Fruit fly (Drosophila melanogaster): ENCODE data around the gene Osi11.

The Osi11 gene

dm6 chr3R:6241289-6241688 lies 27.3 kb downstream of the Osi11 start (continued):
- no peak for TF ChIP-seq toy (GFP tag; IDR thresholded peaks at IDR 0.05)
- TF ChIP-seq Chrac-16 (GFP tag; optimal IDR thresholded peaks at IDR 0.05), result no peak
- TF ChIP-seq Sin3A (optimal IDR thresholded peaks at IDR 0.05), result no peak
- no peak for TF ChIP-seq CG18011 (GFP tag; optimal IDR thresholded peaks at IDR 0.05)
- TF ChIP-seq mam (GFP tag; optimal IDR thresholded peaks at IDR 0.05), result no peak
- TF ChIP-seq Lhr (GFP tag; optimal IDR thresholded peaks at IDR 0.05), result no peak
- TF ChIP-seq CG32532 (GFP tag; IDR thresholded peaks at IDR 0.05), result no peak
- TF ChIP-seq CG5180 (GFP tag; optimal IDR thresholded peaks at IDR 0.05), result no peak
- TF ChIP-seq CG6791 (GFP tag; IDR thresholded peaks at IDR 0.05; ENCODE audit: partially characterized antibody), result no peak
- no peak for TF ChIP-seq CG7928 (GFP tag; optimal IDR thresholded peaks at IDR 0.05)
- no peak for TF ChIP-seq Nf-YA (GFP tag; IDR thresholded peaks at IDR 0.05)
- peak; percentile 49 for TF ChIP-seq fd96Cb (tag; optimal IDR thresholded peaks at IDR 0.05)
- TF ChIP-seq unpg (GFP tag; optimal IDR thresholded peaks at IDR 0.05), result peak; percentile 24
- peak; percentile 56 for TF ChIP-seq CG15601 (tag; optimal IDR thresholded peaks at IDR 0.05)
- TF ChIP-seq CG1832 (GFP tag; optimal IDR thresholded peaks at IDR 0.05), result no peak
- TF ChIP-seq PHDP (tag; optimal IDR thresholded peaks at IDR 0.05), result peak; percentile 31
- no peak for TF ChIP-seq kah (GFP tag; optimal IDR thresholded peaks at IDR 0.05)
- TF ChIP-seq sisA (GFP tag; IDR thresholded peaks at IDR 0.05), result no peak
- peak in 1 of 3 experiments; percentile 42 for TF ChIP-seq lola (GFP tag; optimal IDR thresholded peaks at IDR 0.05)
- TF ChIP-seq exex (tag; optimal IDR thresholded peaks at IDR 0.05), result no peak
- TF ChIP-seq dpn (GFP tag; optimal IDR thresholded peaks at IDR 0.05), result no peak
- no peak for TF ChIP-seq Hand (GFP tag; optimal IDR thresholded peaks at IDR 0.05)
- TF ChIP-seq CG14014 (GFP tag; IDR thresholded peaks at IDR 0.05), result no peak
- no peak for TF ChIP-seq ci (GFP tag; IDR thresholded peaks at IDR 0.05)
- TF ChIP-seq Elba2 (GFP tag; optimal IDR thresholded peaks at IDR 0.05), result no peak
- no peak for TF ChIP-seq ash1 (GFP tag; optimal IDR thresholded peaks at IDR 0.05)
- TF ChIP-seq h (optimal IDR thresholded peaks at IDR 0.05), result no peak
- no peak for TF ChIP-seq CG6272 (GFP tag; IDR thresholded peaks at IDR 0.05)
- no peak for TF ChIP-seq CG1233 (GFP tag; optimal IDR thresholded peaks at IDR 0.05)
- TF ChIP-seq Fer3 (tag; optimal IDR thresholded peaks at IDR 0.05), result no peak
- TF ChIP-seq tll (GFP tag; optimal IDR thresholded peaks at IDR 0.05), result no peak
- TF ChIP-seq seq (GFP tag; IDR thresholded peaks at IDR 0.05), result no peak
- TF ChIP-seq CG34422 (GFP tag; IDR thresholded peaks at IDR 0.05), result no peak
- TF ChIP-seq CG14050 (GFP tag; IDR thresholded peaks at IDR 0.05), result no peak
- no peak for TF ChIP-seq chm (GFP tag; IDR thresholded peaks at IDR 0.05)
- TF ChIP-seq CG8924 (tag; optimal IDR thresholded peaks at IDR 0.05), result peak; percentile 56
- no peak for TF ChIP-seq ranshi (GFP tag; IDR thresholded peaks at IDR 0.05)
- TF ChIP-seq sna (GFP tag; IDR thresholded peaks at IDR 0.05; ENCODE audit: partially characterized antibody), result no peak
- no peak for TF ChIP-seq gce (GFP tag; IDR thresholded peaks at IDR 0.05)
- no peak for TF ChIP-seq CG10366 (GFP tag; IDR thresholded peaks at IDR 0.05)
- no peak for TF ChIP-seq CG18619 (GFP tag; optimal IDR thresholded peaks at IDR 0.05)
- TF ChIP-seq CG6683 (GFP tag; optimal IDR thresholded peaks at IDR 0.05), result no peak
- no peak for TF ChIP-seq Dll (GFP tag; IDR thresholded peaks at IDR 0.05; ENCODE audit: partially characterized antibody)
- TF ChIP-seq otp (GFP tag; IDR thresholded peaks at IDR 0.05), result no peak
- no peak for TF ChIP-seq bbx (GFP tag; IDR thresholded peaks at IDR 0.05; ENCODE audit: partially characterized antibody)
- TF ChIP-seq ken (GFP tag; IDR thresholded peaks at IDR 0.05), result 0 out of 3 replicates have a peak, but pooled peaks have one; percentile 23
- no peak for TF ChIP-seq fd102C (GFP tag; optimal IDR thresholded peaks at IDR 0.05)
- no peak for TF ChIP-seq fd64A (GFP tag; optimal IDR thresholded peaks at IDR 0.05)
- TF ChIP-seq NK7.1 (GFP tag; optimal IDR thresholded peaks at IDR 0.05), result no peak
- no peak for TF ChIP-seq CG1792 (GFP tag; optimal IDR thresholded peaks at IDR 0.05)
- TF ChIP-seq YL-1 (GFP tag; optimal IDR thresholded peaks at IDR 0.05), result no peak
- peak; percentile 81 for TF ChIP-seq CG18262 (tag; optimal IDR thresholded peaks at IDR 0.05)
